Worm (Caenorhabditis elegans): ENCODE data around the gene E04D5.4.

- TF ChIP-seq elt-1 (tag; optimal IDR thresholded peaks at IDR 0.05; ENCODE audit: borderline replicate concordance, insufficient read depth) (no peak), nhr-76 (tag; optimal IDR thresholded peaks at IDR 0.05) (no peak), zip-8 (tag; optimal IDR thresholded peaks at IDR 0.05) (no peak), sptf-1 (tag; optimal IDR thresholded peaks at IDR 0.05) (no peak), unc-62 (GFP tag; optimal IDR thresholded peaks at IDR 0.05) (no peak), unc-120 (tag; optimal IDR thresholded peaks at IDR 0.05; ENCODE audit: poor library complexity, severe bottlenecking) (no peak)
Measured at ce11 chrII:10482899-10483298, 42.8 kb downstream of the E04D5.4 start.
